Worm (Caenorhabditis elegans) whole organism, L4 larva: ENCODE results near the gene ech-4.

Source experiments
- F10B5.3 ChIP-seq: sonication (generic microtip); optimal IDR thresholded peaks from 2 replicates; lab custom pipeline; 2016; ENCODE audit warnings: mild to moderate bottlenecking, missing genetic modification characterization, missing compliant biosample characterization
- hif-1 ChIP-seq, 2 experiments: sonication (generic microtip); optimal IDR thresholded peaks; 2 replicates each; lab custom pipeline; 2016 to 2017; ENCODE audit warnings: missing compliant biosample characterization in 2 of 2, missing genetic modification characterization in 2 of 2, missing genetic modification reagents in 2 of 2, missing genotype in 2 of 2, mild to moderate bottlenecking in 1 of 2
- nhr-102 ChIP-seq: sonication (generic microtip); optimal IDR thresholded peaks from 2 replicates; lab custom pipeline; 2016; ENCODE audit warnings: mild to moderate bottlenecking, missing genetic modification characterization, moderate library complexity, missing compliant biosample characterization

DNA sequence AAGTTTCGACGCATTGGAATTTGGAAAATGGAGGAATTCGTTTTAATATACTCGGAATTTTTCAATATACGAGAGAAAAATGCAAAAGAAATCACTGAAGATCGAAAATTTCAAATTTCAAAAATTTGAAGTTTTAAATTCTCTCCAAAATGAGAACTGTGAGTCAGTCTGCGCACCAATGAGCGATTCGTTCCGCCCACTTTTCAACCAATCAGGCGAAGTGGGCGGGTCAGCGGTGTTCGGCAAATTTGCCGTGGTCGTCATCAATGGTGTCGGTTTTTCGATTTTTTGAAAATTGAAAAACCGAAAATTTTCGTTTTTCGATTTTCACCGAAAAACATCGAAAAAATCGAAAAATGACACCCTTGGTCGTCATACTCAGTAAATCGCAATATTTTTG, 17.7 kb downstream of the ech-4 start:
- no peak for TF ChIP-seq F10B5.3 (tag; lab: Kevin White, UChicago)
- no peak for TF ChIP-seq nhr-102 (tag; lab: Kevin White, UChicago)
- TF ChIP-seq hif-1 (tag; optimal IDR thresholded peaks at IDR 0.05; lab: Kevin White, UChicago): no peak
